Worm (Caenorhabditis elegans): ENCODE results near the gene lips-15.

lips-15 gene

DNA sequence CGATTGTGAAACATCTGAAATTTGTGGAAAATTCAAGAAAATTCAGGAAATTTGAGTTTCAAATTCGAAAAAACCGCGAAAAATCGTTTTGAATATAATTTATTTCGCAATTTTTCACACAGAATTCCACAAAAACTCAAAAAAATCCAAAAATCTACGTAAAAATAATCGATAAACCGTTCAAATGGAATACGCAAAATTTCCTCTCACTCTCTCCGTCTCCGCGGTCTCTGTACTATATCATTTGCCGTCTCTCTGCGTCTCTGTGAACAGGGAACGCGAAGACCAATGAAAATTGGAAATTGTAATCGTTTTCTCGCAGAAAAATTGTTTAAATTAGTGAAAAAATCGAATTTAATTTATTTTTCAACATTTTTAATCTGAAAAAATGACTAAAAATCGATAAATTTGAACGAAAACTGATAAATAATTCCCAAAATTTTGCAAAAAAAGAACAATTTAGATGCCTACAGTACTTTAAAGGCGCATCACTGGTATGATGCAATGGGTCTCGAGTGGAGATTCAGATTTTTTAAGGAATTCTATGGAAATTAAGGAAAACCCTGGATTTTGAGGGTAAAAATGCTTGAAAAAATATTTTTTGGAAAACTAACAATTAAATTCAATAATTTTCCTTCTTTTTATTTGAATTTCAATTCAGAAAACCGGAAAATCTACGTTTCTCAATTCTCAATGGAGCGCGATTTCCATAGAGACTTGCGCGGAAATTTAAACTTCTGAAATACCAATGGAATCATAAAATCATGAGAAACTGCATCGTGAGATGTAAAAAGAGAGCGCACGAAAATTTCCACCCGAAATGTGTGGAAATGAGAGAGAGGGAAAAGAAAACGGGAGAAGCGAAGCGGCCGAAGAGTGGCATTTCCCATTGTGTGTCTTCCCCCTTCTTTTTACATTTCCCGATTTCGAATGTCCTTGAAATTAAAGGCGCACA lies at the start of gene lips-15, which contains the start of gene ceh-100:
lips-15 (plus strand) TSS at position 720 of the 955 bp plus-strand sequence.
ceh-100 (minus strand) TSS at position 14 of the 955 bp plus-strand sequence.
- no peak for TF ChIP-seq sea-1 (GFP tag; conservative IDR thresholded peaks at IDR 0.05)
- TF ChIP-seq ceh-36 (tag; optimal IDR thresholded peaks at IDR 0.05): no peak
- no peak for TF ChIP-seq aly-1 (tag; optimal IDR thresholded peaks at IDR 0.05)
- TF ChIP-seq ama-1 (optimal IDR thresholded peaks at IDR 0.05): no peak
- TF ChIP-seq tbx-37 (GFP tag; conservative IDR thresholded peaks at IDR 0.05): no peak
- TF ChIP-seq flt-1 (GFP tag; IDR thresholded peaks at IDR 0.05): no peak
- no peak for TF ChIP-seq pes-1 (GFP tag; IDR thresholded peaks at IDR 0.05)

DNA sequence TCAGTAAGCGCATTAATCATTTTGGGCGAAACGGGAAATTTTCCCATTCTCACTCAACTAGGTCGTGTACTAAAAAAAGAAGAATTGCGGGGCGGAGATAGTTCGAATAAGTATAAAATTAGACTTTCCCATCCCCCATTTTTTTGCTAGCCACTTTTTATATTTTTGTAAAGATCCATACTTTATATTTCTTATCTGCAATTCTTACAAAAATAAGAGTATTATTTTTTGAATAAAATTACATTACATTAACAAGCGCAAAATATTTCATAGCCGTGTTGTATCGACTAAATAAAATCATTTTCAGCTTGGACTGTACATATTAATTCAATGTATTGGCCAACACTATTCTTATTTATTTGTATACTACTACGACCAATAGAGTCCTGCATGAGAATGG lies 48.6 kb upstream of the lips-15 start, which contains the start of gene F49C5.11:
F49C5.11 (plus strand) TSS at position 301 of the 400 bp plus-strand sequence.
- TF ChIP-seq hmbx-1 (tag; optimal IDR thresholded peaks at IDR 0.05) (no peak), tra-4 (tag; optimal IDR thresholded peaks at IDR 0.05) (no peak), flt-1 (GFP tag; IDR thresholded peaks at IDR 0.05) (no peak), hmg-4 (GFP tag; optimal IDR thresholded peaks at IDR 0.05) (no peak)

DNA sequence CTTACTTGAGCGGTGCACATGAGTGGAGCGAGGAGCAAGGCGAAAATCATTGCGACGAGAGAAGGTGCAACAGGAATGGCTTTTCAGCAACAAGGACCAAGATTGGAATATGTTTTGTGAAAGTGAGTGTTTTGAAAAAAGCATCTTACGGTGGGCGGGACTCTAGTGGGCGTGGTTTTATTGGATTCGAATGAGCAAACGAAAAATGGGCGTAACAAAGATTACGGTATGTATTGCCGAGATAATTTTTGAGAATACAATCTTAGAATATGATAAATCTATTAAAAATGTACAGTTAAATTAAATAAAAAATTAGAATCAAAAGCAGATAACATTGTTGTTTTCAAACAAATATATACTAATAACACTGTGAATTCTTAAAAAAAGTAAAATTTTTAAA lies 44.0 kb upstream of the lips-15 start, which contains the start of gene F49C5.12:
F49C5.12 (minus strand) TSS at position 101 of the 400 bp plus-strand sequence.
- TF ChIP-seq tra-4 (tag; optimal IDR thresholded peaks at IDR 0.05): no peak
- TF ChIP-seq hmg-4 (GFP tag; optimal IDR thresholded peaks at IDR 0.05): no peak
- TF ChIP-seq hnd-1 (tag; optimal IDR thresholded peaks at IDR 0.05): no peak
- TF ChIP-seq ceh-36 (tag; optimal IDR thresholded peaks at IDR 0.05): no peak
- TF ChIP-seq ceh-13 (GFP tag; optimal IDR thresholded peaks at IDR 0.05): no peak

DNA sequence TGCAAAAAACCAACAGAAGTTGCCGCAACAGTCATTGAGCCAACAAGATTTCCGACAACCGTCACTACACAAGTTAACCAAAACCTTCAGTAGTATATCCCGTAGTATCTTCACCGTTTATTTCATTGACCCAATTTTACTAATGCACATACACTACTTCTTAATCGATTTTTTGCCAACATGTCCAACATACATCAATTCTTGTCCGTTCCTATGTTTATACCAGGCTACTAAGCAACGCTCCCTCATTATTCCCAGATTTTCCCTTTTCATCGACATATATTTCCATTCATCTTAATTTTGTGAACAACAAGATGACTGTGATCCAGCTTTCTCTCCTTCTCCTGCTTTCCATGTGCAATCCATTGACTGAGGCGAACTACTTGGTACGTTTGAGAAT lies 38.3 kb upstream of the lips-15 start, which contains the start of gene F49C5.7:
F49C5.7 (plus strand) TSS at position 301 of the 400 bp plus-strand sequence.
- TF ChIP-seq tbx-37 (GFP tag; conservative IDR thresholded peaks at IDR 0.05): no peak
- TF ChIP-seq aly-1 (tag; optimal IDR thresholded peaks at IDR 0.05): no peak
- TF ChIP-seq pes-1 (GFP tag; IDR thresholded peaks at IDR 0.05): no peak
- TF ChIP-seq scrt-1 (GFP tag; IDR thresholded peaks at IDR 0.05): no peak
- TF ChIP-seq hnd-1 (tag; optimal IDR thresholded peaks at IDR 0.05): no peak
- TF ChIP-seq ets-7 (tag; optimal IDR thresholded peaks at IDR 0.05): no peak
- TF ChIP-seq ceh-13 (GFP tag; optimal IDR thresholded peaks at IDR 0.05): no peak

DNA sequence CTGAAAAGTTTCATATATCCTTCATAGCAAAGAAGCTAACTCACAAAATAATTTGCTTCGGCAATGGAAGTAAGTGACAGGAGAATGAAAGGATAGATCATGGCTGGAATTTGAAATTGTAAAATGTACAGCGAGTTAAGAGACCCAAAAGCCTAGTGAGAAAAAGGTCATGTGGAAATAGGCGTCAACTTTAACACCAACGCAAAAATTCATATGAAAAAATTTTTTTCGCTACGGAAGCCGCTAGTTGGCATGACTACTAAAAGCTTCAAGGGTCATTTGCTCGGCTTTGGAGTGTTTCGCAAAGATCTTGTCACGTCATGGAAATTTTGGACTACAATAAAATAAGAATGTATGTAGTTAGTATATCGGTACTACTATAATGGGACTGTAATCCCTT lies 33.7 kb upstream of the lips-15 start, which contains the start of gene Y38E10A.1:
Y38E10A.1 (minus strand) TSS at position 101 of the 400 bp plus-strand sequence.
- TF ChIP-seq tbx-37 (GFP tag; conservative IDR thresholded peaks at IDR 0.05): no peak
- no peak for TF ChIP-seq hmbx-1 (tag; optimal IDR thresholded peaks at IDR 0.05)
- no peak for TF ChIP-seq B0310.2 (tag; optimal IDR thresholded peaks at IDR 0.05)
- TF ChIP-seq scrt-1 (GFP tag; IDR thresholded peaks at IDR 0.05): no peak
- no peak for TF ChIP-seq ceh-36 (tag; optimal IDR thresholded peaks at IDR 0.05)
- no peak for TF ChIP-seq hnd-1 (tag; optimal IDR thresholded peaks at IDR 0.05)
- TF ChIP-seq ceh-13 (GFP tag; optimal IDR thresholded peaks at IDR 0.05): no peak
- no peak for TF ChIP-seq aly-1 (tag; optimal IDR thresholded peaks at IDR 0.05)

DNA sequence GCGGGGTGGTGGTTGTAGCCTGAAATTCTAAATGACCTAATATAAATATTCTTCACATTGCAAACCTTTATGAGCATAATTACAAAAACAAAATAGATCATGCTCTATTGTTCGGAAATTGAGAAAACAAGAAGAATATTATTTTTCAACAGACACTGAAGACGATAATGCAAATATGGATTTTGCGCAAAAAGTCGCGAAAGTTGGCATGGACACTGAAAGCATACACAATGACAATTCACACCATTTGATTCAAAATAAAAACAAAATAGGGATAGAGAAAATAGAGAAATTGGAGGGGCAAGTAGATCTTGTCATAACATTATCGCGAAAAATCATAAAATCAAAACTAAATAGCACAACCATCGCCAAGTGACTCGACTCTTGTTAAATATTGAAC lies 31.4 kb upstream of the lips-15 start, which contains the start of gene Y38E10A.35:
Y38E10A.35 (minus strand) TSS at position 101 of the 400 bp plus-strand sequence.
- no peak for TF ChIP-seq flt-1 (GFP tag; IDR thresholded peaks at IDR 0.05)
- TF ChIP-seq pes-1 (GFP tag; IDR thresholded peaks at IDR 0.05): no peak
- no peak for TF ChIP-seq ama-1 (optimal IDR thresholded peaks at IDR 0.05)
- TF ChIP-seq ceh-36 (tag; optimal IDR thresholded peaks at IDR 0.05): no peak
- TF ChIP-seq hmbx-1 (tag; optimal IDR thresholded peaks at IDR 0.05): no peak
- TF ChIP-seq hmg-4 (GFP tag; optimal IDR thresholded peaks at IDR 0.05): no peak
- no peak for TF ChIP-seq hnd-1 (tag; optimal IDR thresholded peaks at IDR 0.05)
- TF ChIP-seq tra-4 (tag; optimal IDR thresholded peaks at IDR 0.05): no peak
- TF ChIP-seq tbx-37 (GFP tag; conservative IDR thresholded peaks at IDR 0.05): no peak
- no peak for TF ChIP-seq sea-1 (GFP tag; conservative IDR thresholded peaks at IDR 0.05)
- TF ChIP-seq aly-1 (tag; optimal IDR thresholded peaks at IDR 0.05): no peak
- no peak for TF ChIP-seq ets-7 (tag; optimal IDR thresholded peaks at IDR 0.05)
- no peak for TF ChIP-seq tbx-11 (GFP tag; IDR thresholded peaks at IDR 0.05)

DNA sequence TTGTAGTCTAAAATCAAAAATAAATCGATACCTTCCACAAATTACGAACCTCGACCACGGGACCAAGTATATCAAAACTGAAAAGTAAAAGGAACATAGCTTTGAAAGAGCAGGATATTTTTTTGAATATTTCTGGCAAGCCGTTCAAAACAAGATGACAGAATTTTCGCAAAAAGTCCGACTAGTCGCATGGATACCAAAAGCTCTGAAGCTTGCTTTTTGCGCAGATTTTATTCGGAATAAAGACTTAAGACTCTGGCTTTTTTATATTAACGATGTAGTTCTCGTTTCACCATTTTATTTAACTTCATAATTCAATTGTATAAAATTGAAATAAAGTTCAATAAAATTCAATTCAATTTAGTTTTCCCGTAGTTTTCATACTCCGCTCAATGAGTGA lies 30.6 kb upstream of the lips-15 start, which contains the start of gene Y38E10A.2:
Y38E10A.2 (minus strand) TSS at position 101 of the 400 bp plus-strand sequence.
- no peak for TF ChIP-seq sea-1 (GFP tag; conservative IDR thresholded peaks at IDR 0.05)
- no peak for TF ChIP-seq hnd-1 (tag; optimal IDR thresholded peaks at IDR 0.05)
- TF ChIP-seq F13C5.2 (tag; optimal IDR thresholded peaks at IDR 0.05): no peak
- no peak for TF ChIP-seq hmbx-1 (tag; optimal IDR thresholded peaks at IDR 0.05)
- TF ChIP-seq B0310.2 (tag; optimal IDR thresholded peaks at IDR 0.05): no peak
- no peak for TF ChIP-seq ama-1 (optimal IDR thresholded peaks at IDR 0.05)
- no peak for TF ChIP-seq aly-1 (tag; optimal IDR thresholded peaks at IDR 0.05)
- TF ChIP-seq ceh-13 (GFP tag; optimal IDR thresholded peaks at IDR 0.05): no peak
- TF ChIP-seq tbx-37 (GFP tag; conservative IDR thresholded peaks at IDR 0.05): no peak
- no peak for TF ChIP-seq ets-7 (tag; optimal IDR thresholded peaks at IDR 0.05)
- no peak for TF ChIP-seq pes-1 (GFP tag; IDR thresholded peaks at IDR 0.05)
- no peak for TF ChIP-seq hmg-4 (GFP tag; optimal IDR thresholded peaks at IDR 0.05)

DNA sequence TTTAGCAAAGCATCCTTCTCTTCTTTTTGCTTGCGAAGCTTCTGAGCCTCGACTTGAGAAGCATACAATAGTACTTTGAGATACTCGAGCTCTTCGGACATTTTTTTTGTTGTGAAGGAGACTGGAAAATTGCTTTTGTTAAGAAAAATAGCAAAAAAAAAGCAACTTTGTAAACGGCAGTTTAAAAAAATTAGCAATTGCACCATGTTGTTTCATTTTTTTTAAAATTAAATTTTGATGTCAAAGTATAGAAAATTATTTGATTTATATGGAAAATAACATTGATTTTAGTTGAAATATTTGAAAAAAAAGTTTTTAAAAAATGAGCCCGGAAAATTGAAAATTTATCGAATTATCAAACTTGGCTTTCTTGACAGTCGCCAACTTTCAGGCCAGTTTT lies 29.5 kb upstream of the lips-15 start, which contains the start of gene Y38E10A.3:
Y38E10A.3 (minus strand) TSS at position 101 of the 400 bp plus-strand sequence.
- TF ChIP-seq ceh-36 (tag; optimal IDR thresholded peaks at IDR 0.05): no peak
